Fruit fly (Drosophila melanogaster) S2 (cell line): Measurements from ENCODE around the gene CG33178.

Experiments used
- CG8478 ChIP-seq: fragments of >200 bp; optimal IDR thresholded peaks from 2 replicates; lab custom pipeline; 2018
- CTCF ChIP-seq, 2 experiments: fragments of >200 bp; optimal IDR thresholded peaks; 2 replicates each; lab custom pipeline; 2018

dm6 chrX:15043700-15044225, 38.9 kb upstream of the CG33178 start, which contains the start of gene CG5541:
- TF ChIP-seq CG8478 (lab: Kevin White, UChicago) = no peak
- no peak for TF ChIP-seq CTCF (optimal IDR thresholded peaks at IDR 0.05; lab: Kevin White, UChicago)
